Fruit fly (Drosophila melanogaster) whole organism: ENCODE data around the gene H15.

Experiments used
- CG8478 ChIP-seq: fragments of >200 bp; optimal IDR thresholded peaks from 2 replicates; lab custom pipeline; 2018; ENCODE audit warnings: inconsistent platforms
- Dll ChIP-seq: fragments of >200 bp; optimal IDR thresholded peaks from 2 replicates; lab custom pipeline; 2017
- EcR ChIP-seq, 2 experiments: fragments of >200 bp; optimal IDR thresholded peaks; 2 replicates each; lab custom pipeline; 2017; ENCODE audit warnings: missing biosample characterization in 2 of 2, missing genetic modification characterization in 2 of 2, missing genetic modification reagents in 2 of 2
- pan ChIP-seq: fragments of >200 bp; optimal IDR thresholded peaks from 2 replicates; lab custom pipeline; 2017
- psq ChIP-seq: fragments of >200 bp; optimal IDR thresholded peaks from 2 replicates; lab custom pipeline; 2017
- usp ChIP-seq: fragments of >200 bp; optimal IDR thresholded peaks from 2 replicates; lab custom pipeline; 2017; ENCODE audit warnings: missing biosample characterization, missing genetic modification characterization, mixed read lengths

The H15 gene

DNA sequence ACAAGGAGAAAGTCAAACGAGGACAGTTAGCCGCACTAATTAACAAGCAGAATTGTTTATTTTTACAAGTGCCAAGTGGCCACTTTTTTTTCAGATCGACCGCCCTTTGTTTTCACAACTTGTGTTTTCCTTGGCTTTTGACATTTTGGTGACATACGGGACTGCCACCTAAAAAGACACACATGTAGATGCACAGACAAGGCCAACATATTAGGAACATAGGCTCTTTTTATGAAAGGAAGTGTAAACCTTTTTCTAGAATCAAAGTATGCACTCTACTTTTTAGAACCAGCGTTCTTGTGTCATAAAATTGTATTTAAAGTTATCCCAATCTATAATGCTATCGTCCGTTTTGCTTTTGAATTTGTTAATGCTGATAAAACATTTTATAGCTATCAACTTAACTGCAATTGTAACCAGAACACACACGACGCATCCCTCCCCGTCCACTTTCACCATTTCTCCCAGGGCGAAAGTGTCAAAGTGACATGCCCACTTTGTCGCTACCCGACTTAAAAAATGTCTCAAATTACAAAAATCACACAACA, 55.7 kb downstream of the H15 start:
- no peak for TF ChIP-seq pan (lab: Kevin White, UChicago)
- no peak for TF ChIP-seq EcR (GFP tag; optimal IDR thresholded peaks at IDR 0.05; lab: Kevin White, UChicago)
- no peak for TF ChIP-seq CG8478
- TF ChIP-seq usp (GFP tag; lab: Kevin White, UChicago), result no peak
- no peak for TF ChIP-seq Dll (lab: Kevin White, UChicago)
- no peak for TF ChIP-seq psq (lab: Kevin White, UChicago)

DNA sequence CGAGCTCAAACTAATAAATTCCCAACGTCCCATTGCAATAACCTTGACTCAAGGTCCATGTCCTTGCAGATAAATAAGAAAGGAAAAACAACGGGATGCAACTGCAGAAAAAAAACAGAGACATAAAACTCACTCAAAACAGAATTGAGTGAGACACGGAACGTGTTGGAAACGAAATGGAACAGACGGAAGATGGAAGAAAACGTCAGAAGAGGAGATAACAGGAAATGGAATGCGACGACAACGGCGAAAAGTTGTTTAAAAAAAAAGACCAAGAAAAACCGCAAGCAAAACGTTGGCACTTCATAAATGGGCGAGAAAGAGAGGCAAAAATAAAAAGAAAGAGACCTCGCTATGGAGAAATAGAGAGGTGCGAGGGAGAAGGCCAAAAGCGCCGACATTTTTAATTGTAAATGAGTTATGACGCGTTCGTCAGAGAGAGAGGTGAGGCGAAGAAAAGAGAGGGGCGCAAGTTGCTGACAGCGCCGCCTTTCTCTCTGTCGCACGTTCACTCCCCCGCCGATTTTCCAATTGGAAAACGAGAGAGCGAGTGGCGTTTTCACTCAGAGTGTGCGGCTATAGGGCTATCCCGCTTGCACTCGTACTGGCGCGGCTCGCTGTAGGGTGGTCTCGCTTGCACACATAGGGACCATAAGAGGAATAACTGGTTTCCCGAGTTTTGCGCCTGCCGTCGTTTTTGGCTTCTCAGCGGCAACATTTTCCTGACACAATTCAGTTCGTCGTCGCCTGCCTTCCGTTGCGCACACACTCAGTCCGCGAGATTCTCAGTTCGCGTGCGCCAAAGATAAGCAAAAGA, 57.0 kb downstream of the H15 start, which contains the start of gene mid:
mid (plus strand) TSS at position 733 of the 817 bp plus-strand sequence.
- TF ChIP-seq Dll (lab: Kevin White, UChicago) (peak; percentile 90), psq (lab: Kevin White, UChicago) (no peak), pan (lab: Kevin White, UChicago) (no peak), EcR (GFP tag; optimal IDR thresholded peaks at IDR 0.05; lab: Kevin White, UChicago) (no peak), usp (GFP tag; lab: Kevin White, UChicago) (no peak), CG8478 (peak; percentile 98)

DNA sequence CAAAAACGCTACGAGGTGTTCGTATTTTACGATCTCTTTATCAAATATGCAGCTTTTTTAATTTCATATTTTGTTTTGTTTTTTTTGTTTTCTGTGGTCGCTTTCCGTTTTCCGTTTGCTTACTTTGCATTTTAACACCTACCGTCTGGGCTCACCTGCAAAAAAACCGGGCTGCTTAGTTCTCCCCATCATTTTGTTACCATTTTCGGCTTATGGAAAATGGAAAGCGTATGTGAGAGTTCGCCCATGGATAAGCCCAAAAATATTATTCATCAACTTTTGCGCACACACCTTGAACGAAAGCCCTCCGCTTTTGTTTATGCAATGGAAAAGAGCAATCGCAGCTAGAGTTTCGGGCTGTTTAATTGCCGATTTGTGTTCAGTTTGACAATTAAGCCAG, 58.9 kb downstream of the H15 start:
- no peak for TF ChIP-seq CG8478
- no peak for TF ChIP-seq usp (GFP tag; lab: Kevin White, UChicago)
- no peak for TF ChIP-seq EcR (GFP tag; optimal IDR thresholded peaks at IDR 0.05; lab: Kevin White, UChicago)
- TF ChIP-seq pan (lab: Kevin White, UChicago), result no peak
- no peak for TF ChIP-seq Dll (lab: Kevin White, UChicago)
- TF ChIP-seq psq (lab: Kevin White, UChicago), result no peak
